Fruit fly (Drosophila melanogaster) Kc167 (cell line): ENCODE measurements around the gene CCT2.

Experiments used
- Myc ChIP-seq: fragments of >200 bp; optimal IDR thresholded peaks from 2 replicates; lab custom pipeline; 2017; ENCODE audit warnings: missing external identifiers
- h ChIP-seq: fragments of >200 bp; optimal IDR thresholded peaks from 3 replicates; lab custom pipeline; 2018; ENCODE audit warnings: missing external identifiers
- insv ChIP-seq: fragments of >200 bp; optimal IDR thresholded peaks from 3 replicates; lab custom pipeline; 2018; ENCODE audit warnings: missing external identifiers
- psq ChIP-seq: fragments of >200 bp; optimal IDR thresholded peaks from 2 replicates; lab custom pipeline; 2017; ENCODE audit warnings: missing external identifiers
- ttk ChIP-seq: sonication (Bioruptor generic); optimal IDR thresholded peaks from 2 replicates; lab custom pipeline; 2017; ENCODE audit warnings: missing external identifiers

DNA sequence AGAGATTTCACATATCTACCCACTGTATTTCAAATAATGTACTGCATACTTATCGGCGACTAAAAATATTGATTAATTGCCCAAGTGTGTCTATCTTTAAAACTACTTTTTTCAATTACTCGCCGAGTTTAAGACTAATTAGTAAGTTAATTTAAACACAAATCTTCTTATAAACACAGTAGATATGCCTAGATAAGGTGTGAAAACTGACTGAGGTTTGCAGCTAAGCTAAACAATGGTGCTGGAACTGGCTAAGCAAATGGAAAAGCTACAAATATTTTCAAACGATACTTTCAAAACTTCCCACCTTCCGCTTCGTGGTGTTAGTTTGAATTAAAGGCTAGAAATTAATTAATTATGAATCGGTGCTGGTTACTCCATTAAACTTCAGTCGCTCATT, 48.5 kb upstream of the CCT2 start:
- TF ChIP-seq ttk (lab: Kevin White, UChicago) (no peak), psq (lab: Kevin White, UChicago) (no peak), Myc (no peak), insv (lab: Kevin White, UChicago) (no peak), h (lab: Kevin White, UChicago) (no peak)
